Worm (Caenorhabditis elegans): ENCODE data around the gene Y71H2B.11.

- TF ChIP-seq mef-2 (tag; optimal IDR thresholded peaks at IDR 0.05) (no peak), egl-13 (tag; optimal IDR thresholded peaks at IDR 0.05) (no peak), nhr-28 (tag; optimal IDR thresholded peaks at IDR 0.05) (no peak), unc-62 (GFP tag; optimal IDR thresholded peaks at IDR 0.05) (no peak), nhr-12 (tag; optimal IDR thresholded peaks at IDR 0.05) (no peak), ama-1 (optimal IDR thresholded peaks at IDR 0.05) (no peak), lin-14 (GFP tag; optimal IDR thresholded peaks at IDR 0.05) (no peak)
Measured at ce11 chrIII:2561410-2561809, 42.4 kb upstream of the Y71H2B.11 start, which contains the start of gene nhr-239.
